Fruit fly (Drosophila melanogaster): Measurements from ENCODE around the gene CG11350.

The CG11350 gene

DNA sequence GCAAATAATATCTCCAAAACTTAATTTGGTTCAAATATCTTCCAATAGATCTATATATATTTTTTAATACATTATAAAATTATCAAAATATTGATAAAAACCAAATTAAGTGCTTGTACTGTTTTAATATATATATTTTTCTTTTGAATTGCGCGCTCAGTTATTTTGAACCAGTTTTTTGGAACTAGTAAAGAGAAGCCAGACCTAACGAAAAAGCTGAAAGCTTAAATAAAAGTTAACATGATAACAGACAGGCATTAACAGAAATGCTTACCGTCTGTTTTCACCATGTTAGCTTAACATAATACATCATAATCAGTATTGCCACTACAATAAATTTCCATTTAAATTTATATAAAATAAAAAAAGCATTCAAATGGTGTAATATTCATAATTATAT, 27.7 kb downstream of the CG11350 start:
- TF ChIP-seq CG8478 (optimal IDR thresholded peaks at IDR 0.05) (no peak), CTCF (optimal IDR thresholded peaks at IDR 0.05) (no peak)

DNA sequence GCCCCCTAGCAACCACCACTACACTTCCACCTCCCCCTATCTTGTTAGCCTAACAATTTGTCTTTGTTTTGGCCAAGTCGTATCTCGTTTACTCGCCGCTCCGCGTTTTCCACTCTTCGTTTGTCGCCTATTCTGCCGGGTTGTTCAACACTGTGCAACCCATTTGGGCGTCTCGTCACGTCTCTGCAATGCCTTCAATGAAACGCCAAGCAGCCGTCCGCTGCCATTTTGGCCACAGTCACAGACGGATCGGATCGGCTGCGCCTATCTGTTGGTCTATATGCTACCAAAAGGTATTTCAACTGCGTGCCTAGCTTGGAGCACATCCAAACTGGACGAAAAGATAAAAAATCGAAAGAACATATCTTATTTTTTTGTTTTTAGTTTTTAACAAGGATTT, 33.8 kb downstream of the CG11350 start:
- TF ChIP-seq CTCF (optimal IDR thresholded peaks at IDR 0.05) (no peak), CG8478 (optimal IDR thresholded peaks at IDR 0.05) (no peak)

DNA sequence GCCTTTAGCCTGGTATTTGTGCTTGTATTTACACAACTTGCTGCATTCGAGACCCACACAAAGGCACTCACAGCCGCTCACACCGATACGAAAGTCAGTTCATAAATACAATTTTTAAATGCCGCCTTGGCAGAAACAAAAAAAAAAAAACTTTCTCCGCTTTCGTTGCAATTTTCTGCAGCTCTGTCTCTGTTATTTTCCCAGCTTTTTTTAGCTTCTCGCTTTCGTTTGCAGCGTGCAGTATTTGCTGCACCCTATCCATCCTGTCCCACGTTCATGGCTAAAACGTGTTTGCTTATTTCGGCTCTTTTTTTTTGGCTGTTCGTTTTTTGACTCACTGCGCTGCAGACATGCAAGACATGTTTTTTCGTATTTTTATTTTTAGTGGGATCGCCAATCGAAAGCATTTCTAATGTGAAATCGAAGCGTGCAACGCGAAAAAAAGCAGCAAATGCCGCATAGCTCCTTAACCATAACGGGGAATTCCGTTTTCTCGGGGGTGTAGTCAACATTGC, 36.9 kb downstream of the CG11350 start:
- TF ChIP-seq CTCF (optimal IDR thresholded peaks at IDR 0.05) = no peak
- TF ChIP-seq CG8478 (optimal IDR thresholded peaks at IDR 0.05) = no peak

DNA sequence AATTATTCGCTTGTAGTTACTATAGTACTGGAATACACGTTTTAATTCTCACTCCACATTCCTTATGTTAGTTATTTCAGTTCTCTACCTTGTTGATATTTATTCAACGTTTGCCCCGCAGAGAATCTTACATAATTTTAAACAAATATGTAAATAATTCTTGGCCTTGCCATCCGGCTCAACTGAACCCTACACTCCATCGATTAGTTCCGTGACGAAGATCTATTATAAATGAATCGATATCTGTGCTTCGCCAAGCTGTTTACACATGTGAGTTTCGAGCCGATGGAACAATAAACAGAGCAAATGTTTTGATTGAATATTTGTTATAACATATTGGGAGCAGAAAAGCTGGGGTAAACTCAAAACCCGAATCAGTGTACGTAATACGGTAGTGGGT, 39.2 kb downstream of the CG11350 start:
- no peak for TF ChIP-seq CG8478 (optimal IDR thresholded peaks at IDR 0.05)
- TF ChIP-seq CTCF (optimal IDR thresholded peaks at IDR 0.05) = no peak

DNA sequence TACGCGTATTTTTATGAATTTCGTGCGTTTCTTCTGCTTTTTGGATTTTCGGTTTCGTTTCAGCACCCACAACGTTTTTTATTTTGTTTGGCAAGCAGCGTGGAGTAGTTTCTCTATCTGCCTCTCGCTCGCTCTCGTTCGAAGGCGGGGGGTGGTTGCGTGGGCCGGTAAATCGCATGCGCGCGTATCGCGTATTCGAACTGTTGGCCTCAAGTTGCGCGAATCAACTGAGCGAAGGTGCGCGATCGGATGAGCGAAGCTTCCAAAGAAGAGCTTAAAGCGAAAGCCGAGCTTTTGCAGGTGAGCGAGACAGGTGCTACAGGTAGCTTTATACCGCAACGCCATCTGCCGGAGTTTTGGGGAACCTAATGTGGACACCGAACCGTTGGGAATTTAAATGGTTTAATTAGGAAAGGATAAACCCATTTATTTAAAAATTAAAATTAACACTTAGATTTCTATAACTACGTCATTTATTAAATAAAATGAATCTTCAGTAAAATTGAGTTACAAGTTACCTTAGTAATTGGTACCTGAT, 49.4 kb downstream of the CG11350 start, which contains the start of gene Tie:
Tie (minus strand) TSS at position 205 of the 538 bp plus-strand sequence.
- no peak for TF ChIP-seq CG8478 (optimal IDR thresholded peaks at IDR 0.05)
- TF ChIP-seq CTCF (optimal IDR thresholded peaks at IDR 0.05) = peak; percentile 45 to 63

DNA sequence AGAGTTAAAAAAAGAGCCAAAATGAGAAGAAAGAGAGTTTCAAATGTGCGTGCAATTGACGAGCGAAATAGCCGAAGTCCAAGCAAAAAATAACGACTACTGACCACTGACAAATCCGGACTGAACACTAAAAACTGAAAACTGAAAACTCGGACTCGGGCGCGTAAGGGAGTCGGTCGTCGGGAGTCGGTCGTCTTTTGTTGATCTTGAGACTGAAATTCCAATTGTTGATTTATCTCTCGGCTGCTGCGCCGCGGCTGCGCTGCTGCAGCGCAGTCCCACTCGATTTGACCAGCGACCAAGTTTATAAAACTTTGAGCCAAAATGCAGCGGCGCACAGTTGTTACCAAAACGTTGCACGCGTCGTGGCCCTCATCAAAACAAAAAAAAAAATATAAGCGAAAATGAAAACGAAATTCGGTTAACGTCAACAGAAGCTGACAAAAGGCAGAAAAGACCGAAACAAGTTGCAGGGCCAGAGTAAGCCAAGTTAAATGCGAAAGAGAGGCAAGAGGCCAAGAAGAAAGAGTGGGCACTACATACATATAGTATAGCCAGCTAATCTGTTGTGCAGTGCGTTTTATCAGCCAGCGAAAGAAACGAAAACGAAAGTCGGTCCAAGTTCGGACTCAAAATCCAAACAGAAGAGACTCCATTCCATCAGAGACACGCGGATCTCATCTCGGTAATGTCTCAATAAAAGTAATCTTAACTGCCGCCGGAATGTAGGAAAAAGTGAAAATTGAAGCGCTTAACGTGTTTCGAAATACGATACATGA, 50.4 kb downstream of the CG11350 start, which contains the start of gene CG11353:
CG11353 (plus strand) TSS at position 330 of the 779 bp plus-strand sequence.
- TF ChIP-seq CTCF (optimal IDR thresholded peaks at IDR 0.05) (no peak), CG8478 (optimal IDR thresholded peaks at IDR 0.05) (no peak)

DNA sequence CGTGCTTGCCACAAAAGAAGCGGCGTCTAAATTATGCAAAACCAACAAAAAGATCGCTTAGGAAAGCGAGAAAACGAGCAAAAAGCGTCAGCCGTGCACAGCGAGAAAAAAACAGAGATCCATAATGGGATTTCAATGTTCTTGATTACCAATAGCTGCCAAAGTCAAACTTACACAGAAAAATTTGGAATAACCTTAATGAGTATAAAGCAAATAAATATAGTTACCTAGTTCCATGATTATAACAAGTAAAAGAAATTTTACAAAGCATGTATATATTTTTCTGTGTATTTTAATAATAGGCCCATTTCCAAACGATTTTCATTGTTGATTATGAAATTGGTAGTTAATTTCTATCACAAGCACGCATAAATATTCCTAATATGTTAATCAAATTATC, 51.3 kb downstream of the CG11350 start:
- TF ChIP-seq CG8478 (optimal IDR thresholded peaks at IDR 0.05) = no peak
- TF ChIP-seq CTCF (optimal IDR thresholded peaks at IDR 0.05) = no peak
